Worm (Caenorhabditis elegans): Measurements from ENCODE around the gene mrps-17.

- TF ChIP-seq pbrm-1 (GFP tag; IDR thresholded peaks at IDR 0.05) (no peak), snpc-4 (GFP tag; optimal IDR thresholded peaks at IDR 0.05) (no peak), snpc-4 (tag; optimal IDR thresholded peaks at IDR 0.05) (peak in 3 of 4 experiments; percentile 1 to 32 (median 20)), mes-4 (tag; optimal IDR thresholded peaks at IDR 0.05) (no peak), nfya-1 (tag; optimal IDR thresholded peaks at IDR 0.05; ENCODE audit: borderline replicate concordance, insufficient read depth) (no peak), Y95B8A.8 (GFP tag; IDR thresholded peaks at IDR 0.05) (no peak), lin-35 (GFP tag; optimal IDR thresholded peaks at IDR 0.05) (peak in 1 of 3 experiments; percentile 38), ets-4 (GFP tag; optimal IDR thresholded peaks at IDR 0.05) (no peak), ceh-58 (GFP tag; IDR thresholded peaks at IDR 0.05) (no peak)
These were observed 12.7 kb upstream of the mrps-17 start, which contains the start of gene C05D11.13 for ce11 chrIII:6444335-6444734.

Measured in whole organism, young adult.